Fruit fly (Drosophila melanogaster) whole organism, embryonic: ENCODE results near the gene gkt.

Experiments
- Adf1 ChIP-seq: fragments of 200-800 bp; sonication (Bioruptor generic); IDR thresholded peaks from 2 replicates; pipeline ENCODE4 v1.3.6; 2022; ENCODE audit warnings: missing biosample characterization, missing genetic modification characterization
- Atf-2 ChIP-seq: fragments of 200-800 bp; sonication (Bioruptor generic); optimal IDR thresholded peaks from 2 replicates; lab custom pipeline; 2016; ENCODE audit warnings: missing biosample characterization, missing genetic modification characterization
- Atf6 ChIP-seq: fragments of 200-800 bp; sonication (Bioruptor generic); IDR thresholded peaks from 2 replicates; pipeline ENCODE4 v1.3.6; 2022; ENCODE audit warnings: missing biosample characterization, missing genetic modification characterization
- Bgb ChIP-seq: fragments of 200-800 bp; sonication (Bioruptor generic); IDR thresholded peaks from 2 replicates; pipeline ENCODE4 v1.3.6; 2022; ENCODE audit warnings: missing biosample characterization, missing genetic modification characterization; ENCODE audit not compliant: partially characterized antibody
- CG11696 ChIP-seq: fragments of 200-800 bp; sonication (Bioruptor generic); IDR thresholded peaks from 2 replicates; pipeline ENCODE4 v1.3.6; 2022; ENCODE audit warnings: missing biosample characterization, missing genetic modification characterization
- CG12155 ChIP-seq: fragments of 200-800 bp; sonication (Bioruptor generic); optimal IDR thresholded peaks from 3 replicates; lab custom pipeline; 2016; ENCODE audit warnings: missing biosample characterization, missing genetic modification characterization
- CG1233 ChIP-seq: fragments of 200-800 bp; sonication (Bioruptor generic); optimal IDR thresholded peaks from 4 replicates; lab custom pipeline; 2018; ENCODE audit warnings: missing biosample characterization, mild to moderate bottlenecking, missing genetic modification characterization
- CG15514 ChIP-seq: fragments of 200-800 bp; sonication (Bioruptor generic); optimal IDR thresholded peaks from 3 replicates; lab custom pipeline; 2017; ENCODE audit warnings: missing biosample characterization, missing genetic modification characterization, mild to moderate bottlenecking, moderate library complexity, missing genetic modification reagents
- CG17186 ChIP-seq: fragments of 200-800 bp; sonication (Bioruptor generic); optimal IDR thresholded peaks from 3 replicates; lab custom pipeline; 2017; ENCODE audit warnings: missing biosample characterization, missing genetic modification reagents, missing genetic modification characterization
- CG18476 ChIP-seq: fragments of 200-800 bp; sonication (Bioruptor generic); optimal IDR thresholded peaks from 2 replicates; lab custom pipeline; 2016; ENCODE audit warnings: missing biosample characterization, mild to moderate bottlenecking, missing genetic modification characterization
- CG34224 ChIP-seq: fragments of 200-800 bp; sonication (Bioruptor generic); IDR thresholded peaks from 3 replicates; pipeline ENCODE4 v1.3.6; 2022; ENCODE audit warnings: missing biosample characterization, missing genetic modification characterization; ENCODE audit not compliant: partially characterized antibody
- CG8765 ChIP-seq: fragments of 200-800 bp; sonication (Bioruptor generic); IDR thresholded peaks from 2 replicates; pipeline ENCODE4 v1.3.6; 2022; ENCODE audit warnings: missing biosample characterization, missing genetic modification characterization
- CG9609 ChIP-seq: fragments of 200-800 bp; sonication (Bioruptor generic); optimal IDR thresholded peaks from 3 replicates; lab custom pipeline; 2016; ENCODE audit warnings: missing biosample characterization, missing genetic modification characterization
- D19A ChIP-seq: fragments of 200-800 bp; optimal IDR thresholded peaks from 3 replicates; lab custom pipeline; 2019; ENCODE audit warnings: missing biosample characterization, mild to moderate bottlenecking, missing genetic modification characterization, moderate library complexity
- Deaf1 ChIP-seq: fragments of 200-800 bp; optimal IDR thresholded peaks from 3 replicates; lab custom pipeline; 2019; ENCODE audit warnings: missing biosample characterization, mild to moderate bottlenecking, missing genetic modification characterization, moderate library complexity
- Dp ChIP-seq: fragments of 200-800 bp; sonication (Bioruptor generic); optimal IDR thresholded peaks from 2 replicates; lab custom pipeline; 2018; ENCODE audit warnings: missing biosample characterization, mild to moderate bottlenecking, missing genetic modification characterization, moderate library complexity
- Drgx ChIP-seq: fragments of 200-800 bp; sonication (Bioruptor generic); IDR thresholded peaks from 2 replicates; pipeline ENCODE4 v1.3.6; 2022; ENCODE audit warnings: missing biosample characterization, missing genetic modification characterization
- Fer1 ChIP-seq: fragments of 200-800 bp; sonication (Bioruptor generic); optimal IDR thresholded peaks from 2 replicates; lab custom pipeline; 2017; ENCODE audit warnings: missing biosample characterization, mild to moderate bottlenecking, missing genetic modification characterization
- HLH4C ChIP-seq: fragments of 200-800 bp; sonication (Bioruptor generic); IDR thresholded peaks from 3 replicates; pipeline ENCODE4 v1.3.6; 2022; ENCODE audit warnings: missing biosample characterization, missing genetic modification characterization; ENCODE audit not compliant: partially characterized antibody
- Hey ChIP-seq: fragments of 200-800 bp; sonication (Bioruptor generic); optimal IDR thresholded peaks from 3 replicates; lab custom pipeline; 2018; ENCODE audit warnings: missing biosample characterization, mild to moderate bottlenecking, missing genetic modification characterization
- Hr78 ChIP-seq, 2 experiments: fragments of 200-800 bp in 1 of 2; fragments of >200 bp in 1 of 2; sonication (Bioruptor generic) in 1 of 2; optimal IDR thresholded peaks; 2 replicates each; lab custom pipeline; 2017 to 2019; ENCODE audit warnings: missing biosample characterization in 2 of 2, missing genetic modification characterization in 2 of 2, mild to moderate bottlenecking in 1 of 2, moderate library complexity in 1 of 2
- Jarid2 ChIP-seq: fragments of 200-800 bp; sonication (Bioruptor generic); optimal IDR thresholded peaks from 3 replicates; lab custom pipeline; 2017; ENCODE audit warnings: mild to moderate bottlenecking, missing biosample characterization, missing genetic modification reagents, missing genetic modification characterization
- Side ChIP-seq: fragments of 200-800 bp; sonication (Bioruptor generic); optimal IDR thresholded peaks from 2 replicates; lab custom pipeline; 2016; ENCODE audit warnings: missing biosample characterization, missing genetic modification characterization
- ab ChIP-seq: fragments of 200-800 bp; sonication (Bioruptor generic); optimal IDR thresholded peaks from 2 replicates; lab custom pipeline; 2016; ENCODE audit warnings: missing biosample characterization, missing genetic modification characterization
- ara ChIP-seq: fragments of 200-800 bp; sonication (Bioruptor generic); IDR thresholded peaks from 2 replicates; pipeline ENCODE4 v1.3.6; 2022; ENCODE audit warnings: missing biosample characterization, missing genetic modification characterization
- chinmo ChIP-seq: fragments of 200-800 bp; sonication (Bioruptor generic); IDR thresholded peaks from 4 replicates; pipeline ENCODE4 v1.3.6; 2022; ENCODE audit warnings: missing biosample characterization, missing genetic modification characterization; ENCODE audit not compliant: partially characterized antibody
- chm ChIP-seq: fragments of 200-800 bp; sonication (Bioruptor generic); IDR thresholded peaks from 2 replicates; pipeline ENCODE4 v1.3.6; 2022; ENCODE audit warnings: missing biosample characterization, missing genetic modification characterization
- crol ChIP-seq: fragments of 200-800 bp; sonication (Bioruptor generic); IDR thresholded peaks from 2 replicates; pipeline ENCODE4 v1.3.6; 2022; ENCODE audit warnings: missing biosample characterization, missing genetic modification characterization
- crp ChIP-seq, 2 experiments: fragments of 200-800 bp; sonication (Bioruptor generic); optimal IDR thresholded peaks; 2 replicates in 1 of 2; 3 replicates in 1 of 2; lab custom pipeline; 2017; ENCODE audit warnings: missing biosample characterization in 2 of 2, missing genetic modification characterization in 2 of 2, mild to moderate bottlenecking in 1 of 2, moderate library complexity in 1 of 2
- dan ChIP-seq: fragments of 200-800 bp; sonication (Bioruptor generic); IDR thresholded peaks from 2 replicates; pipeline ENCODE4 v1.3.6; 2022; ENCODE audit warnings: missing biosample characterization, missing genetic modification characterization
- ftz-f1 ChIP-seq: fragments of 200-800 bp; sonication (Bioruptor generic); optimal IDR thresholded peaks from 2 replicates; lab custom pipeline; 2016; ENCODE audit warnings: missing biosample characterization, missing genetic modification characterization
- hkb ChIP-seq, 2 experiments: fragments of 200-800 bp in 1 of 2; fragments of >200 bp in 1 of 2; sonication (Bioruptor generic) in 1 of 2; IDR thresholded peaks in 1 of 2; optimal IDR thresholded peaks in 1 of 2; 2 replicates each; pipeline versions ENCODE4 v1.3.6 to Lab custom; 2017 to 2022; ENCODE audit warnings: missing biosample characterization in 1 of 2, missing genetic modification characterization in 1 of 2
- otp ChIP-seq: fragments of 200-800 bp; sonication (Bioruptor generic); IDR thresholded peaks from 3 replicates; pipeline ENCODE4, ENCODE4 v1.3.6; 2022; ENCODE audit warnings: missing biosample characterization, missing genetic modification characterization
- sima ChIP-seq: fragments of 200-800 bp; sonication (Bioruptor generic); optimal IDR thresholded peaks from 2 replicates; lab custom pipeline; 2016; ENCODE audit warnings: missing biosample characterization, missing genetic modification characterization
- slbo ChIP-seq: fragments of 200-800 bp; sonication (Bioruptor generic); IDR thresholded peaks from 2 replicates; pipeline ENCODE4 v1.3.6; 2022; ENCODE audit warnings: missing biosample characterization, missing genetic modification characterization
- sob ChIP-seq: fragments of 200-800 bp; sonication (Bioruptor generic); IDR thresholded peaks from 2 replicates; pipeline ENCODE4 v1.3.6; 2022; ENCODE audit warnings: missing biosample characterization, missing genetic modification characterization
- sug ChIP-seq: fragments of 200-800 bp; optimal IDR thresholded peaks from 2 replicates; lab custom pipeline; 2019; ENCODE audit warnings: missing biosample characterization, mild to moderate bottlenecking, missing genetic modification characterization, moderate library complexity
- tgo ChIP-seq: fragments of 200-800 bp; sonication (Bioruptor generic); IDR thresholded peaks from 3 replicates; pipeline ENCODE4 v1.3.6; 2022; ENCODE audit warnings: missing biosample characterization, missing genetic modification characterization
- tna ChIP-seq: fragments of 200-800 bp; sonication (Bioruptor generic); IDR thresholded peaks from 2 replicates; pipeline ENCODE4 v1.3.6; 2022; ENCODE audit warnings: missing biosample characterization, missing genetic modification characterization; ENCODE audit not compliant: partially characterized antibody
- toy ChIP-seq: fragments of 200-800 bp; sonication (Bioruptor generic); IDR thresholded peaks from 2 replicates; pipeline ENCODE4 v1.3.6; 2022; ENCODE audit warnings: missing biosample characterization, missing genetic modification characterization
- trem ChIP-seq: fragments of 200-800 bp; optimal IDR thresholded peaks from 3 replicates; lab custom pipeline; 2019; ENCODE audit warnings: missing biosample characterization, mild to moderate bottlenecking, missing genetic modification characterization, moderate library complexity
- ttk ChIP-seq: fragments of 200-800 bp; sonication (Bioruptor generic); IDR thresholded peaks from 2 replicates; pipeline ENCODE4 v2.1.2; 2022; ENCODE audit warnings: missing biosample characterization, missing genetic modification characterization
- unc-4 ChIP-seq: fragments of 200-800 bp; sonication (Bioruptor generic); IDR thresholded peaks from 2 replicates; pipeline ENCODE4 v1.3.6; 2022; ENCODE audit warnings: missing biosample characterization, missing genetic modification characterization; ENCODE audit not compliant: partially characterized antibody
- vvl ChIP-seq: fragments of 200-800 bp; sonication (Bioruptor generic); IDR thresholded peaks from 2 replicates; pipeline ENCODE4 v1.3.6; 2022; ENCODE audit warnings: missing biosample characterization, missing genetic modification characterization
- wdn ChIP-seq: fragments of 200-800 bp; sonication (Bioruptor generic); IDR thresholded peaks from 2 replicates; pipeline ENCODE4 v1.3.6; 2022; ENCODE audit warnings: missing biosample characterization, missing genetic modification characterization
- z ChIP-seq: fragments of 200-800 bp; sonication (Bioruptor generic); IDR thresholded peaks from 3 replicates; pipeline ENCODE4 v1.3.6; 2022; ENCODE audit warnings: missing biosample characterization, missing genetic modification characterization
- zen2 ChIP-seq: fragments of 200-800 bp; sonication (Bioruptor generic); IDR thresholded peaks from 3 replicates; pipeline ENCODE4 v1.3.6; 2022; ENCODE audit warnings: missing biosample characterization, missing genetic modification characterization; ENCODE audit not compliant: partially characterized antibody
- zfh1 ChIP-seq: fragments of 200-800 bp; sonication (Bioruptor generic); IDR thresholded peaks from 3 replicates; pipeline ENCODE4 v1.3.6; 2022; ENCODE audit warnings: missing biosample characterization, missing genetic modification characterization

gkt gene

DNA sequence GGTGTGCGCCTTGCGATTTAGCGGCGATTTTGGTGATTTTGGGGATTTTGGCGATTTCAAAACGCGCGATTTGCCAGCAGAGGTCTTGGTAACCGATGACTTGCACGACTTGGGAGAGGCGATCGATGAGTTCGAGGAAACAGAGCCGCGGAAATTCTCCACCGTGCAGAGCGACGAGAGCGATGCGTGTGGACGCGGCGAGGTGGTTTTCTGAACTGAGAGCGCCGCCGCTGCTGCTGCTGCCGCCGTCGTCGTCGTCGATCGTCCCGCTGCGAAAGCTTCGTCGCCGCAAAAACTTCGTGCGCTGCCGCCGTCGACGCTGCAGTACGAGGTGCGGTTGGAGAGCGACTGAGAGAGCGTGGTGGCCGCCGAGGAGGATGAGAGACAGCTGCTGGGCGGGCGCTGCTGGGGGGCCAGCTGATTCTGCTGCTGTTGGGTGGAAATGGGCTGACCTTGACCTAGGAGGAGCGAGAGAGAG is 35.2 kb upstream of the gkt start (continued):
- no peak for TF ChIP-seq tgo (GFP tag; lab: Robert Waterston, UW)
- no peak for TF ChIP-seq sima (GFP tag; lab: Kevin White, UChicago)
- peak; percentile 99 for TF ChIP-seq sug (tag; lab: Kevin White, UChicago)
- TF ChIP-seq CG1233 = no peak
- TF ChIP-seq ttk (GFP tag; lab: Robert Waterston, UW) = no peak
- no peak for TF ChIP-seq ab (GFP tag; lab: Kevin White, UChicago)
- peak; percentile 92; the same call in 3 of the 4 replicates for TF ChIP-seq chinmo (GFP tag; lab: Robert Waterston, UW)
- TF ChIP-seq CG11696 (GFP tag; lab: Robert Waterston, UW) = no peak
- TF ChIP-seq HLH4C = 0 out of 3 replicates have a peak, but pooled peaks have one; percentile 7
- peak; percentile 13 for TF ChIP-seq Side (GFP tag; lab: Kevin White, UChicago)
- peak; percentile 51; the same call in 1 of the 2 replicates for TF ChIP-seq Bgb (GFP tag; lab: Robert Waterston, UW)
- peak; percentile 58; the same call in 1 of the 3 replicates for TF ChIP-seq zen2 (GFP tag; lab: Robert Waterston, UW)
- peak; percentile 91 for TF ChIP-seq ftz-f1 (GFP tag; lab: Kevin White, UChicago)
- TF ChIP-seq Fer1 = peak; percentile 26
- TF ChIP-seq zfh1 (GFP tag; lab: Robert Waterston, UW) = no peak
- TF ChIP-seq CG8765 (GFP tag; lab: Robert Waterston, UW) = no peak
- TF ChIP-seq otp (GFP tag; lab: Robert Waterston, UW) = 0 out of 3 replicates have a peak, but pooled peaks have one; percentile 6
- no peak for TF ChIP-seq Hey (tag; lab: Kevin White, UChicago)
- TF ChIP-seq toy (GFP tag; lab: Robert Waterston, UW) = no peak
- no peak for TF ChIP-seq sob
- TF ChIP-seq CG9609 = no peak
- no peak for TF ChIP-seq wdn (GFP tag; lab: Robert Waterston, UW)
- TF ChIP-seq hkb (optimal IDR thresholded peaks at IDR 0.05; lab: Kevin White, UChicago) = no peak
- TF ChIP-seq hkb (GFP tag; IDR thresholded peaks at IDR 0.05; lab: Robert Waterston, UW) = peak; percentile 39; the same call in 1 of the 2 replicates
- TF ChIP-seq CG17186 (GFP tag; lab: Kevin White, UChicago) = no peak
- no peak for TF ChIP-seq ara (GFP tag; lab: Robert Waterston, UW)
- 0 out of 2 replicates have a peak, but pooled peaks have one; percentile 30 for TF ChIP-seq Drgx (GFP tag; lab: Robert Waterston, UW)
- no peak for TF ChIP-seq Dp
- peak; percentile 53 for TF ChIP-seq crol
- 0 out of 2 replicates have a peak, but pooled peaks have one; percentile 12 for TF ChIP-seq tna
- no peak for TF ChIP-seq trem (tag; lab: Kevin White, UChicago)
- TF ChIP-seq Atf-2 = no peak
- TF ChIP-seq vvl = peak; percentile 18; the same call in 1 of the 2 replicates
- peak; percentile 7 for TF ChIP-seq CG15514 (GFP tag; lab: Kevin White, UChicago)
- peak; percentile 70 for TF ChIP-seq CG18476 (GFP tag; lab: Kevin White, UChicago)
- TF ChIP-seq dan (GFP tag; lab: Robert Waterston, UW) = 0 out of 2 replicates have a peak, but pooled peaks have one; percentile 10
- TF ChIP-seq CG34224 (GFP tag; lab: Robert Waterston, UW) = peak; percentile 67
- peak; percentile 28; the same call in 1 of the 3 replicates for TF ChIP-seq z (GFP tag; lab: Robert Waterston, UW)
- peak; percentile 11; the same call in 1 of the 2 replicates for TF ChIP-seq slbo
- peak; percentile 95 for TF ChIP-seq Deaf1 (tag; lab: Kevin White, UChicago)
- TF ChIP-seq Adf1 (GFP tag; lab: Robert Waterston, UW) = peak; percentile 99
- TF ChIP-seq unc-4 = peak; percentile 30; the same call in 1 of the 2 replicates
- peak; percentile 93 for TF ChIP-seq Jarid2 (GFP tag; lab: Kevin White, UChicago)
- TF ChIP-seq Hr78 (GFP tag; optimal IDR thresholded peaks at IDR 0.05; lab: Kevin White, UChicago) = peak in 1 of 2 experiments; percentile 61
- no peak for TF ChIP-seq Atf6 (GFP tag; lab: Robert Waterston, UW)
- TF ChIP-seq CG12155 = no peak
- peak in 1 of 2 experiments; percentile 67 for TF ChIP-seq crp (GFP tag; optimal IDR thresholded peaks at IDR 0.05; lab: Kevin White, UChicago)
- TF ChIP-seq D19A (tag; lab: Kevin White, UChicago) = no peak
- peak; percentile 50; the same call in 1 of the 2 replicates for TF ChIP-seq chm (GFP tag; lab: Robert Waterston, UW)
